Worm (Caenorhabditis elegans): ENCODE measurements around the gene F10E9.1.

DNA sequence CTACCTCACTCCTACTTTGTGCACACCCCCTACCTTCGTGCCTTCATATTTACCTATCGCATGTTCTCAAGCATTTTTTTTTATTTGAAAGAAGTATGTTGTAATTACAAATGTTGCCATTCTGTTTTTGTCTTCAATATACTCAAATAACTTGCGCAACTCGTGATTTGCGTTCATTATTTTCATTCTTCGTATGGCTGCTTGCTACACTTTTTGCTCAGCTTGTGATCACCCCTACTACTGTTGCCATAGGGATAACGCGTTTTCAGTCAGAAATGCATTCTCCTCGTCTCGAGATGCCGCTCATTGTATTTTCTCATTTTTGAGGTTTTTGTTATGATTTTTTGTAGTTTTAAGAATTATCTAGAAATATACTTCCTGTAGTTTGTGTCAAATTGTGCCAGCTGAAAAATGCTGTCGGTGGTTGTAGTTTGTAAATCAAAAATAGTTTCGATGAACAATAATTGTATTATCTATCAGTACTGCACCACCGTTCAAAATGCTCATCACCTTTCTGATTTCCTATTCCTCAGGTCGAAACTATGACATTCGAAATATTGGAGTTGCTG, at the start of gene F10E9.1:
- no peak for TF ChIP-seq T22C8.4 (GFP tag; IDR thresholded peaks at IDR 0.05)
- no peak for TF ChIP-seq ztf-29 (GFP tag; IDR thresholded peaks at IDR 0.05)
- TF ChIP-seq cog-1 (tag; optimal IDR thresholded peaks at IDR 0.05): no peak
- TF ChIP-seq ztf-23 (GFP tag; IDR thresholded peaks at IDR 0.05): no peak

Data from whole organism, midembryonic.